Fruit fly (Drosophila melanogaster) whole organism, prepupa: ENCODE results near the gene Chrac-14.
A peak's percentile ranks its signal among the peaks of the same experiment; 100 is the strongest.

Experiments used
- Blimp-1 ChIP-seq: fragments of 200-800 bp; sonication (Bioruptor generic); optimal IDR thresholded peaks from 3 replicates; lab custom pipeline; 2017; ENCODE audit warnings: missing biosample characterization, missing genetic modification characterization, mild to moderate bottlenecking, moderate library complexity, missing genetic modification reagents
- CG10669 ChIP-seq: fragments of 200-800 bp; sonication (Bioruptor generic); optimal IDR thresholded peaks from 3 replicates; lab custom pipeline; 2018; ENCODE audit warnings: missing biosample characterization, mild to moderate bottlenecking, missing genetic modification characterization, moderate library complexity
- CG11902 ChIP-seq: fragments of 200-800 bp; sonication (Bioruptor generic); optimal IDR thresholded peaks from 3 replicates; lab custom pipeline; 2016; ENCODE audit warnings: missing biosample characterization, missing genetic modification characterization
- CG1621 ChIP-seq: fragments of 200-800 bp; sonication (Bioruptor generic); optimal IDR thresholded peaks from 3 replicates; lab custom pipeline; 2018; ENCODE audit warnings: missing biosample characterization, mild to moderate bottlenecking, missing genetic modification characterization
- CG3032 ChIP-seq: fragments of 200-800 bp; optimal IDR thresholded peaks from 2 replicates; lab custom pipeline; 2019; ENCODE audit warnings: missing biosample characterization, mild to moderate bottlenecking, missing genetic modification characterization, moderate library complexity
- CG32006 ChIP-seq: fragments of 200-800 bp; sonication (Bioruptor generic); optimal IDR thresholded peaks from 3 replicates; lab custom pipeline; 2017; ENCODE audit warnings: missing biosample characterization, mild to moderate bottlenecking, missing genetic modification characterization
- CG3919 ChIP-seq: fragments of 200-800 bp; sonication (Bioruptor generic); optimal IDR thresholded peaks from 3 replicates; lab custom pipeline; 2016; ENCODE audit warnings: missing biosample characterization, missing genetic modification characterization
- CG4318 ChIP-seq: fragments of 200-800 bp; sonication (Bioruptor generic); optimal IDR thresholded peaks from 3 replicates; lab custom pipeline; 2017; ENCODE audit warnings: missing biosample characterization, mild to moderate bottlenecking, missing genetic modification characterization
- CG6163 ChIP-seq: fragments of 200-800 bp; sonication (Bioruptor generic); IDR thresholded peaks from 3 replicates; pipeline ENCODE4 v1.3.6; 2022; ENCODE audit warnings: missing biosample characterization, missing genetic modification characterization
- CG6276 ChIP-seq: fragments of 200-800 bp; sonication (Bioruptor generic); optimal IDR thresholded peaks from 2 replicates; lab custom pipeline; 2017; ENCODE audit warnings: missing biosample characterization, mild to moderate bottlenecking, missing genetic modification characterization
- CG6792 ChIP-seq: fragments of 200-800 bp; sonication (Bioruptor generic); optimal IDR thresholded peaks from 3 replicates; lab custom pipeline; 2016; ENCODE audit warnings: missing biosample characterization, missing genetic modification characterization
- CG6808 ChIP-seq: fragments of 200-800 bp; sonication (Bioruptor generic); optimal IDR thresholded peaks from 3 replicates; lab custom pipeline; 2017; ENCODE audit warnings: missing biosample characterization, missing genetic modification characterization, mild to moderate bottlenecking, moderate library complexity, missing genetic modification reagents
- CG7368 ChIP-seq: fragments of 200-800 bp; sonication (Bioruptor generic); optimal IDR thresholded peaks from 3 replicates; lab custom pipeline; 2016; ENCODE audit warnings: missing biosample characterization, missing genetic modification characterization
- CG8632 ChIP-seq: fragments of 200-800 bp; sonication (Bioruptor generic); optimal IDR thresholded peaks from 3 replicates; lab custom pipeline; 2016; ENCODE audit warnings: missing biosample characterization, missing genetic modification characterization
- Eip75B ChIP-seq: fragments of 200-800 bp; sonication (Bioruptor generic); optimal IDR thresholded peaks from 3 replicates; lab custom pipeline; 2016; ENCODE audit warnings: missing biosample characterization, missing genetic modification characterization
- Ets21C ChIP-seq: fragments of 200-800 bp; sonication (Bioruptor generic); optimal IDR thresholded peaks from 3 replicates; lab custom pipeline; 2016; ENCODE audit warnings: missing biosample characterization, missing genetic modification characterization
- Ets96B ChIP-seq: fragments of 200-800 bp; optimal IDR thresholded peaks from 2 replicates; lab custom pipeline; 2019; ENCODE audit warnings: missing biosample characterization, mild to moderate bottlenecking, missing genetic modification characterization, moderate library complexity
- Gug ChIP-seq: fragments of 200-800 bp; sonication (Bioruptor generic); IDR thresholded peaks from 2 replicates; pipeline ENCODE4 v1.3.6; 2022; ENCODE audit warnings: missing biosample characterization, missing genetic modification characterization
- Hr38 ChIP-seq: sonication (Bioruptor generic); optimal IDR thresholded peaks from 2 replicates; lab custom pipeline; 2016; ENCODE audit warnings: missing biosample characterization, missing genetic modification characterization
- Hr39 ChIP-seq: fragments of 200-800 bp; sonication (Bioruptor generic); optimal IDR thresholded peaks from 2 replicates; lab custom pipeline; 2016; ENCODE audit warnings: missing biosample characterization, missing genetic modification characterization
- Hr4 ChIP-seq: fragments of 200-800 bp; sonication (Bioruptor generic); optimal IDR thresholded peaks from 3 replicates; lab custom pipeline; 2016; ENCODE audit warnings: missing biosample characterization, missing genetic modification characterization
- Lpt ChIP-seq: fragments of 200-800 bp; sonication (Bioruptor generic); optimal IDR thresholded peaks from 3 replicates; lab custom pipeline; 2016; ENCODE audit warnings: missing biosample characterization, missing genetic modification characterization
- Met ChIP-seq: fragments of 200-800 bp; sonication (Bioruptor generic); optimal IDR thresholded peaks from 3 replicates; lab custom pipeline; 2016; ENCODE audit warnings: missing biosample characterization, missing genetic modification characterization
- OdsH ChIP-seq: fragments of 200-800 bp; sonication (Bioruptor generic); optimal IDR thresholded peaks from 3 replicates; lab custom pipeline; 2016; ENCODE audit warnings: missing biosample characterization, missing genetic modification characterization
- Sox102F ChIP-seq: fragments of 200-800 bp; sonication (Bioruptor generic); optimal IDR thresholded peaks from 2 replicates; lab custom pipeline; 2016; ENCODE audit warnings: missing biosample characterization, mild to moderate bottlenecking, missing genetic modification characterization
- acj6 ChIP-seq: fragments of 200-800 bp; sonication (Bioruptor generic); optimal IDR thresholded peaks from 3 replicates; lab custom pipeline; 2016; ENCODE audit warnings: missing biosample characterization, missing genetic modification characterization
- eg ChIP-seq: fragments of 200-800 bp; sonication (Bioruptor generic); IDR thresholded peaks from 3 replicates; pipeline ENCODE4 v1.3.6; 2022; ENCODE audit warnings: missing biosample characterization, missing genetic modification characterization
- esn ChIP-seq: fragments of 200-800 bp; sonication (Bioruptor generic); optimal IDR thresholded peaks from 2 replicates; lab custom pipeline; 2016; ENCODE audit warnings: missing biosample characterization, mild to moderate bottlenecking, missing genetic modification characterization, moderate library complexity
- fd85E ChIP-seq: fragments of 200-800 bp; sonication (Bioruptor generic); optimal IDR thresholded peaks from 3 replicates; lab custom pipeline; 2016; ENCODE audit warnings: missing biosample characterization, missing genetic modification characterization
- fkh ChIP-seq: fragments of 200-800 bp; sonication (Bioruptor generic); optimal IDR thresholded peaks from 3 replicates; lab custom pipeline; 2017; ENCODE audit warnings: missing biosample characterization, mild to moderate bottlenecking, missing genetic modification characterization, moderate library complexity
- lz ChIP-seq: fragments of 200-800 bp; sonication (Bioruptor generic); optimal IDR thresholded peaks from 3 replicates; lab custom pipeline; 2016; ENCODE audit warnings: missing biosample characterization, missing genetic modification characterization
- net ChIP-seq: fragments of 200-800 bp; sonication (Bioruptor generic); optimal IDR thresholded peaks from 3 replicates; lab custom pipeline; 2016; ENCODE audit warnings: missing biosample characterization, missing genetic modification characterization
- pdm3 ChIP-seq: fragments of 200-800 bp; sonication (Bioruptor generic); optimal IDR thresholded peaks from 3 replicates; lab custom pipeline; 2016; ENCODE audit warnings: missing biosample characterization, missing genetic modification characterization
- ss ChIP-seq, 2 experiments: fragments of 200-800 bp; sonication (Bioruptor generic); optimal IDR thresholded peaks; 2 replicates in 1 of 2; 3 replicates in 1 of 2; lab custom pipeline; 2017 to 2018; ENCODE audit warnings: mild to moderate bottlenecking in 2 of 2, missing biosample characterization in 2 of 2, missing genetic modification characterization in 2 of 2, moderate library complexity in 1 of 2
- svp ChIP-seq: fragments of 200-800 bp; sonication (Bioruptor generic); peaks from one replicate; lab custom pipeline; 2016; ENCODE audit warnings: missing biosample characterization, missing genetic modification characterization
- topi ChIP-seq: fragments of 200-800 bp; sonication (Bioruptor generic); optimal IDR thresholded peaks from 3 replicates; lab custom pipeline; 2016; ENCODE audit warnings: missing biosample characterization, missing genetic modification characterization
- vri ChIP-seq: fragments of 200-800 bp; sonication (Bioruptor generic); optimal IDR thresholded peaks from 3 replicates; lab custom pipeline; 2016; ENCODE audit warnings: missing biosample characterization, mild to moderate bottlenecking, missing genetic modification characterization

Gene Chrac-14

dm6 chr2L:8437176-8437575 lies at the start of gene Chrac-14, which contains the start of gene D12:
Gene Chrac-14 (plus strand): TSS chr2L:8437405.
Gene D12 (minus strand): TSS chr2L:8437365.
- no peak for TF ChIP-seq Sox102F (GFP tag; lab: Kevin White, UChicago)
- peak; percentile 25 for TF ChIP-seq esn (GFP tag; lab: Kevin White, UChicago)
- 0 out of 3 replicates have a peak, but pooled peaks have one; percentile 27 for TF ChIP-seq CG6163 (GFP tag; lab: Robert Waterston, UW)
- no peak for TF ChIP-seq Ets96B (tag; lab: Kevin White, UChicago)
- no peak for TF ChIP-seq CG6808 (GFP tag; lab: Kevin White, UChicago)
- TF ChIP-seq fkh (GFP tag; lab: Kevin White, UChicago) = peak; percentile 88

- TF ChIP-seq Eip75B (GFP tag; lab: Kevin White, UChicago) (no peak), vri (GFP tag; lab: Kevin White, UChicago) (no peak), eg (GFP tag; lab: Robert Waterston, UW) (no peak), Gug (GFP tag; lab: Robert Waterston, UW) (no peak), Ets21C (no peak), Lpt (GFP tag; lab: Kevin White, UChicago) (no peak), CG32006 (no peak), Sox102F (GFP tag; lab: Kevin White, UChicago) (no peak), CG3032 (tag; lab: Kevin White, UChicago) (no peak), fd85E (GFP tag; lab: Kevin White, UChicago) (no peak), CG6792 (GFP tag; lab: Kevin White, UChicago) (no peak), CG4318 (GFP tag; lab: Kevin White, UChicago) (no peak), CG6808 (GFP tag; lab: Kevin White, UChicago) (no peak), pdm3 (GFP tag; lab: Kevin White, UChicago) (no peak), CG7368 (no peak), Hr38 (GFP tag; lab: Kevin White, UChicago) (no peak), acj6 (GFP tag; lab: Kevin White, UChicago) (no peak), Hr39 (GFP tag; lab: Kevin White, UChicago) (no peak)
These were observed 48.0 kb upstream of the Chrac-14 start, which contains the start of gene CG42819 for dm6 chr2L:8389231-8389630. Gene CG42819 (minus strand): TSS chr2L:8389331.

- no peak for TF ChIP-seq net
- TF ChIP-seq Gug (GFP tag; lab: Robert Waterston, UW) = no peak
- no peak for TF ChIP-seq OdsH (GFP tag; lab: Kevin White, UChicago)
- no peak for TF ChIP-seq CG1621 (tag; lab: Kevin White, UChicago)
- TF ChIP-seq CG3032 (tag; lab: Kevin White, UChicago) = no peak
- TF ChIP-seq CG11902 (GFP tag; lab: Kevin White, UChicago) = no peak
These were observed 44.9 kb upstream of the Chrac-14 start, which contains the start of gene CG42820 for dm6 chr2L:8392298-8392697. Gene CG42820 (minus strand): TSS chr2L:8392398.

- TF ChIP-seq CG32006 (no peak), ss (GFP tag; optimal IDR thresholded peaks at IDR 0.05; lab: Kevin White, UChicago) (no peak), CG6808 (GFP tag; lab: Kevin White, UChicago) (no peak), Hr4 (GFP tag; lab: Kevin White, UChicago) (no peak), lz (no peak), Eip75B (GFP tag; lab: Kevin White, UChicago) (no peak), Met (GFP tag; lab: Kevin White, UChicago) (no peak), svp (no peak), Lpt (GFP tag; lab: Kevin White, UChicago) (no peak), CG6276 (no peak), Blimp-1 (GFP tag; lab: Kevin White, UChicago) (no peak)
These were observed 44.1 kb upstream of the Chrac-14 start, which contains the start of gene Acp29AB for dm6 chr2L:8393122-8393521. Gene Acp29AB (minus strand): TSS chr2L:8393222.

dm6 chr2L:8394180-8394579 lies 43.0 kb upstream of the Chrac-14 start, which contains the start of gene lectin-29Ca:
Gene lectin-29Ca (minus strand): TSS chr2L:8394280.
- TF ChIP-seq CG8632 (no peak), CG10669 (no peak), topi (GFP tag; lab: Kevin White, UChicago) (no peak), CG3919 (no peak), CG4318 (GFP tag; lab: Kevin White, UChicago) (no peak), OdsH (GFP tag; lab: Kevin White, UChicago) (no peak), svp (no peak), pdm3 (GFP tag; lab: Kevin White, UChicago) (no peak)
